Fruit fly (Drosophila melanogaster): ENCODE results near the gene CG34376.
A peak's percentile ranks its signal among the peaks of the same experiment; 100 is the strongest.

CG34376 gene

DNA sequence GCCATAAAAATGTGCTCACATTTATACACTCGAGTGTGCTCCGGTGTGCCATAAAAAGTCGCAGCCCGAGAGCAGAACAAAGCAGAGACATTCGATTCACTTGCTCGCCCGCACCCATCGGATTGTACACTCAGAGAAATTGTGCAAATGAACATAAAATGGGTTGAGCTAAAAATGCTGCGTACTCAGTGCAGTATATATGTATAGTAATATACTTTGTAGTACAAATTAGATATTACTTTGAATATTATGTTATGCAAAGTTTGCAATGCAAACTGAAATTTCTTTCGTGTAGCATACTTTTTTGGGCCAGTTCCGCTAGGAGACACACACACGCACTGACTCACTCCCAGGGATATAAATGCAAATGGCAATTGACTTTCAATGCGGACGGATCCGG lies 55.7 kb downstream of the CG34376 start (continued):
- TF ChIP-seq Awh (GFP tag; IDR thresholded peaks at IDR 0.05) (no peak), CG7963 (GFP tag; IDR thresholded peaks at IDR 0.05; ENCODE audit: partially characterized antibody) (no peak), CG7987 (GFP tag; optimal IDR thresholded peaks at IDR 0.05) (no peak), CG32767 (GFP tag; IDR thresholded peaks at IDR 0.05) (no peak), Dll (GFP tag; IDR thresholded peaks at IDR 0.05; ENCODE audit: partially characterized antibody) (no peak), CG8290 (GFP tag; optimal IDR thresholded peaks at IDR 0.05) (no peak), CG8290 (tag; optimal IDR thresholded peaks at IDR 0.05) (peak in 1 of 2 experiments; percentile 65), CkIIα-i1 (GFP tag; IDR thresholded peaks at IDR 0.05) (no peak), CG15479 (GFP tag; optimal IDR thresholded peaks at IDR 0.05) (no peak), CG33557 (GFP tag; optimal IDR thresholded peaks at IDR 0.05) (no peak), dmrt99B (tag; optimal IDR thresholded peaks at IDR 0.05) (peak; percentile 23), Max (GFP tag; optimal IDR thresholded peaks at IDR 0.05) (no peak), Hr3 (GFP tag; optimal IDR thresholded peaks at IDR 0.05) (no peak), ATbp (GFP tag; optimal IDR thresholded peaks at IDR 0.05) (no peak), jing (GFP tag; optimal IDR thresholded peaks at IDR 0.05) (no peak), gfzf (GFP tag; optimal IDR thresholded peaks at IDR 0.05) (no peak), GATAe (GFP tag; conservative IDR thresholded peaks at IDR 0.05) (no peak), HLHmδ (GFP tag; optimal IDR thresholded peaks at IDR 0.05) (no peak), Myb (GFP tag; optimal IDR thresholded peaks at IDR 0.05) (no peak), Atf3 (GFP tag; optimal IDR thresholded peaks at IDR 0.05) (no peak), CG3281 (GFP tag; optimal IDR thresholded peaks at IDR 0.05) (peak; percentile 22), ftz-f1 (GFP tag; optimal IDR thresholded peaks at IDR 0.05) (no peak), NC2β (GFP tag; optimal IDR thresholded peaks at IDR 0.05) (no peak), br (optimal IDR thresholded peaks at IDR 0.05) (no peak), NK7.1 (GFP tag; optimal IDR thresholded peaks at IDR 0.05) (no peak), CG12155 (GFP tag; optimal IDR thresholded peaks at IDR 0.05) (no peak), CG3163 (GFP tag; optimal IDR thresholded peaks at IDR 0.05) (no peak), CG17612 (GFP tag; IDR thresholded peaks at IDR 0.05) (no peak), CG4854 (GFP tag; optimal IDR thresholded peaks at IDR 0.05) (no peak), gcm (GFP tag; optimal IDR thresholded peaks at IDR 0.05) (no peak), Hmr (GFP tag; optimal IDR thresholded peaks at IDR 0.05) (peak; percentile 61), ham (GFP tag; IDR thresholded peaks at IDR 0.05) (no peak), CG34224 (GFP tag; IDR thresholded peaks at IDR 0.05; ENCODE audit: partially characterized antibody) (no peak), CG11247 (GFP tag; IDR thresholded peaks at IDR 0.05) (no peak), CG12219 (GFP tag; optimal IDR thresholded peaks at IDR 0.05) (no peak), nerfin-2 (GFP tag; IDR thresholded peaks at IDR 0.05; ENCODE audit: partially characterized antibody) (no peak), YL-1 (GFP tag; optimal IDR thresholded peaks at IDR 0.05) (no peak), CG42726 (GFP tag; IDR thresholded peaks at IDR 0.05; ENCODE audit: partially characterized antibody) (no peak), CG18599 (GFP tag; optimal IDR thresholded peaks at IDR 0.05) (peak; percentile 76), Rx (GFP tag; IDR thresholded peaks at IDR 0.05) (no peak), HmgD (GFP tag; optimal IDR thresholded peaks at IDR 0.05) (no peak), grau (tag; optimal IDR thresholded peaks at IDR 0.05) (peak; percentile 37), slp2 (GFP tag; optimal IDR thresholded peaks at IDR 0.05) (no peak), corto (GFP tag; optimal IDR thresholded peaks at IDR 0.05) (no peak), zen (tag; optimal IDR thresholded peaks at IDR 0.05) (no peak), Nf-YB (GFP tag; optimal IDR thresholded peaks at IDR 0.05) (no peak), Hand (GFP tag; optimal IDR thresholded peaks at IDR 0.05) (peak; percentile 3), pfk (GFP tag; optimal IDR thresholded peaks at IDR 0.05) (no peak), CG1603 (tag; optimal IDR thresholded peaks at IDR 0.05) (no peak), CG1529 (GFP tag; optimal IDR thresholded peaks at IDR 0.05) (no peak), CG31388 (GFP tag; optimal IDR thresholded peaks at IDR 0.05) (no peak), lilli (GFP tag; optimal IDR thresholded peaks at IDR 0.05) (peak; percentile 22)
